Fruit fly (Drosophila melanogaster) whole organism, embryonic: Measurements from ENCODE around the gene Hsp83.

Experiments used
- Antp ChIP-seq: fragments of 200-800 bp; sonication (Bioruptor generic); optimal IDR thresholded peaks from 3 replicates; lab custom pipeline; 2016; ENCODE audit warnings: missing biosample characterization, missing genetic modification characterization
- CG10431 ChIP-seq: fragments of 200-800 bp; sonication (Bioruptor generic); optimal IDR thresholded peaks from 3 replicates; lab custom pipeline; 2018; ENCODE audit warnings: missing biosample characterization, mild to moderate bottlenecking, missing genetic modification characterization
- CG10959 ChIP-seq: fragments of 200-800 bp; sonication (Bioruptor generic); IDR thresholded peaks from 2 replicates; pipeline ENCODE4 v1.3.6; 2022; ENCODE audit warnings: missing biosample characterization, missing genetic modification characterization
- CG15479 ChIP-seq: fragments of 200-800 bp; sonication (Bioruptor generic); optimal IDR thresholded peaks from 3 replicates; lab custom pipeline; 2019; ENCODE audit warnings: missing biosample characterization, mild to moderate bottlenecking, missing genetic modification characterization, moderate library complexity
- CG15514 ChIP-seq: fragments of 200-800 bp; sonication (Bioruptor generic); optimal IDR thresholded peaks from 3 replicates; lab custom pipeline; 2017; ENCODE audit warnings: missing biosample characterization, missing genetic modification characterization, mild to moderate bottlenecking, moderate library complexity, missing genetic modification reagents
- CG1603 ChIP-seq: fragments of 200-800 bp; sonication (Bioruptor generic); optimal IDR thresholded peaks from 2 replicates; lab custom pipeline; 2019; ENCODE audit warnings: missing biosample characterization, mild to moderate bottlenecking, missing genetic modification characterization, moderate library complexity
- CG17328 ChIP-seq: fragments of 200-800 bp; sonication (Bioruptor generic); IDR thresholded peaks from 2 replicates; pipeline ENCODE4 v1.3.6; 2022; ENCODE audit warnings: missing biosample characterization, missing genetic modification characterization
- CG18262 ChIP-seq: fragments of 200-800 bp; optimal IDR thresholded peaks from 3 replicates; lab custom pipeline; 2019; ENCODE audit warnings: missing biosample characterization, mild to moderate bottlenecking, missing genetic modification characterization, moderate library complexity
- CG18599 ChIP-seq: fragments of 200-800 bp; sonication (Bioruptor generic); optimal IDR thresholded peaks from 3 replicates; lab custom pipeline; 2017; ENCODE audit warnings: missing biosample characterization, missing genetic modification characterization, mild to moderate bottlenecking, moderate library complexity, missing genetic modification reagents
- CG18619 ChIP-seq: fragments of 200-800 bp; sonication (Bioruptor generic); optimal IDR thresholded peaks from 3 replicates; lab custom pipeline; 2017; ENCODE audit warnings: missing biosample characterization, mild to moderate bottlenecking, missing genetic modification characterization
- CG30020 ChIP-seq: fragments of 200-800 bp; optimal IDR thresholded peaks from 2 replicates; lab custom pipeline; 2019; ENCODE audit warnings: missing biosample characterization, mild to moderate bottlenecking, missing genetic modification characterization, moderate library complexity
- CG3281 ChIP-seq: fragments of 200-800 bp; sonication (Bioruptor generic); optimal IDR thresholded peaks from 3 replicates; lab custom pipeline; 2017; ENCODE audit warnings: missing biosample characterization, mild to moderate bottlenecking, missing genetic modification characterization
- CG4360 ChIP-seq: fragments of 200-800 bp; sonication (Bioruptor generic); IDR thresholded peaks from 2 replicates; pipeline ENCODE4 v1.3.6; 2022; ENCODE audit warnings: missing biosample characterization, missing genetic modification characterization
- CG4404 ChIP-seq: fragments of 200-800 bp; sonication (Bioruptor generic); IDR thresholded peaks from 2 replicates; pipeline ENCODE4 v1.3.6; 2022; ENCODE audit warnings: missing biosample characterization, missing genetic modification characterization
- CG4730 ChIP-seq: fragments of 200-800 bp; sonication (Bioruptor generic); IDR thresholded peaks from 2 replicates; pipeline ENCODE4 v1.3.6; 2022; ENCODE audit warnings: missing biosample characterization, missing genetic modification characterization
- CG6254 ChIP-seq: fragments of 200-800 bp; sonication (Bioruptor generic); optimal IDR thresholded peaks from 3 replicates; lab custom pipeline; 2017; ENCODE audit warnings: mild to moderate bottlenecking, missing biosample characterization, missing genetic modification reagents, missing genetic modification characterization
- CG8944 ChIP-seq: fragments of 200-800 bp; sonication (Bioruptor generic); optimal IDR thresholded peaks from 3 replicates; lab custom pipeline; 2016; ENCODE audit warnings: missing biosample characterization, missing genetic modification characterization
- CG9817 ChIP-seq: fragments of 200-800 bp; sonication (Bioruptor generic); optimal IDR thresholded peaks from 2 replicates; lab custom pipeline; 2018; ENCODE audit warnings: missing biosample characterization, mild to moderate bottlenecking, missing genetic modification characterization, moderate library complexity
- Gsc ChIP-seq: fragments of 200-800 bp; sonication (Bioruptor generic); IDR thresholded peaks from 2 replicates; pipeline ENCODE4 v1.3.6; 2022; ENCODE audit warnings: missing biosample characterization, missing genetic modification characterization
- Hey ChIP-seq: fragments of 200-800 bp; sonication (Bioruptor generic); optimal IDR thresholded peaks from 3 replicates; lab custom pipeline; 2018; ENCODE audit warnings: missing biosample characterization, mild to moderate bottlenecking, missing genetic modification characterization
- Hr3 ChIP-seq: fragments of 200-800 bp; sonication (Bioruptor generic); optimal IDR thresholded peaks from 3 replicates; lab custom pipeline; 2016; ENCODE audit warnings: missing biosample characterization, missing genetic modification characterization
- Jarid2 ChIP-seq: fragments of 200-800 bp; sonication (Bioruptor generic); optimal IDR thresholded peaks from 3 replicates; lab custom pipeline; 2017; ENCODE audit warnings: mild to moderate bottlenecking, missing biosample characterization, missing genetic modification reagents, missing genetic modification characterization
- NC2α ChIP-seq: fragments of 200-800 bp; sonication (Bioruptor generic); optimal IDR thresholded peaks from 2 replicates; lab custom pipeline; 2016; ENCODE audit warnings: missing biosample characterization, missing genetic modification characterization
- NFAT ChIP-seq: fragments of 200-800 bp; sonication (Bioruptor generic); IDR thresholded peaks from 2 replicates; pipeline ENCODE4 v1.3.6; 2022; ENCODE audit warnings: missing biosample characterization, missing genetic modification characterization
- Neu2 ChIP-seq: fragments of 200-800 bp; sonication (Bioruptor generic); optimal IDR thresholded peaks from 3 replicates; lab custom pipeline; 2016; ENCODE audit warnings: missing biosample characterization, missing genetic modification characterization, borderline replicate concordance
- Oaz ChIP-seq: fragments of 200-800 bp; sonication (Bioruptor generic); IDR thresholded peaks from 2 replicates; pipeline ENCODE4 v1.3.6; 2022; ENCODE audit warnings: missing biosample characterization, missing genetic modification characterization
- Oli ChIP-seq: fragments of 200-800 bp; sonication (Bioruptor generic); optimal IDR thresholded peaks from 2 replicates; lab custom pipeline; 2018; ENCODE audit warnings: missing biosample characterization, mild to moderate bottlenecking, missing genetic modification characterization, moderate library complexity
- Optix ChIP-seq: fragments of 200-800 bp; sonication (Bioruptor generic); IDR thresholded peaks from 3 replicates; pipeline ENCODE4 v1.3.6; 2022; ENCODE audit warnings: missing biosample characterization, missing genetic modification characterization
- Vsx1 ChIP-seq: fragments of 200-800 bp; sonication (Bioruptor generic); optimal IDR thresholded peaks from 2 replicates; lab custom pipeline; 2017; ENCODE audit warnings: missing biosample characterization, mild to moderate bottlenecking, missing genetic modification characterization, missing genetic modification reagents
- abd-A ChIP-seq: fragments of 200-800 bp; sonication (Bioruptor generic); optimal IDR thresholded peaks from 3 replicates; lab custom pipeline; 2019; ENCODE audit warnings: missing biosample characterization, mild to moderate bottlenecking, missing genetic modification characterization, moderate library complexity
- al ChIP-seq: fragments of 200-800 bp; sonication (Bioruptor generic); IDR thresholded peaks from 2 replicates; pipeline ENCODE4 v1.3.6; 2022; ENCODE audit warnings: missing biosample characterization, missing genetic modification characterization
- ash1 ChIP-seq: fragments of 200-800 bp; sonication (Bioruptor generic); optimal IDR thresholded peaks from 2 replicates; lab custom pipeline; 2018; ENCODE audit warnings: missing biosample characterization, mild to moderate bottlenecking, missing genetic modification characterization
- bcd ChIP-seq: fragments of 200-800 bp; sonication (Bioruptor generic); optimal IDR thresholded peaks from 2 replicates; lab custom pipeline; 2017; ENCODE audit warnings: missing biosample characterization, mild to moderate bottlenecking, missing genetic modification characterization
- bowl ChIP-seq: fragments of 200-800 bp; sonication (Bioruptor generic); IDR thresholded peaks from 2 replicates; pipeline ENCODE4 v1.3.6; 2022; ENCODE audit warnings: missing biosample characterization, missing genetic modification characterization
- cwo ChIP-seq: fragments of 200-800 bp; sonication (Bioruptor generic); optimal IDR thresholded peaks from 3 replicates; lab custom pipeline; 2017; ENCODE audit warnings: missing biosample characterization, missing genetic modification characterization, mild to moderate bottlenecking, moderate library complexity, missing genetic modification reagents
- dmrt99B ChIP-seq: fragments of 200-800 bp; sonication (Bioruptor generic); optimal IDR thresholded peaks from 2 replicates; lab custom pipeline; 2018; ENCODE audit warnings: missing biosample characterization, mild to moderate bottlenecking, missing genetic modification characterization, moderate library complexity
- en ChIP-seq: fragments of 200-800 bp; sonication (Bioruptor generic); optimal IDR thresholded peaks from 2 replicates; lab custom pipeline; 2016; ENCODE audit warnings: missing biosample characterization, missing genetic modification characterization
- esg ChIP-seq: fragments of 200-800 bp; sonication (Bioruptor generic); conservative IDR thresholded peaks from 2 replicates; pipeline ENCODE4 v1.3.6; 2022; ENCODE audit warnings: missing biosample characterization, missing genetic modification characterization
- fu2 ChIP-seq: fragments of 200-800 bp; sonication (Bioruptor generic); optimal IDR thresholded peaks from 2 replicates; lab custom pipeline; 2016; ENCODE audit warnings: missing biosample characterization, missing genetic modification characterization
- gt ChIP-seq: fragments of 200-800 bp; sonication (Bioruptor generic); IDR thresholded peaks from 2 replicates; pipeline ENCODE4 v1.3.6; 2022; ENCODE audit warnings: missing biosample characterization, missing genetic modification characterization
- hkb ChIP-seq, 2 experiments: fragments of 200-800 bp in 1 of 2; fragments of >200 bp in 1 of 2; sonication (Bioruptor generic) in 1 of 2; IDR thresholded peaks in 1 of 2; optimal IDR thresholded peaks in 1 of 2; 2 replicates each; pipeline versions ENCODE4 v1.3.6 to Lab custom; 2017 to 2022; ENCODE audit warnings: missing biosample characterization in 1 of 2, missing genetic modification characterization in 1 of 2
- hth ChIP-seq: fragments of >200 bp; optimal IDR thresholded peaks from 2 replicates; lab custom pipeline; 2017; ENCODE audit warnings: inconsistent platforms
- ken ChIP-seq: fragments of 200-800 bp; sonication (Bioruptor generic); IDR thresholded peaks from 3 replicates; pipeline ENCODE4 v1.3.6; 2022; ENCODE audit warnings: missing biosample characterization, missing genetic modification characterization
- nau ChIP-seq: fragments of 200-800 bp; sonication (Bioruptor generic); optimal IDR thresholded peaks from 3 replicates; lab custom pipeline; 2017; ENCODE audit warnings: missing biosample characterization, mild to moderate bottlenecking, missing genetic modification characterization, missing genetic modification reagents
- nerfin-1 ChIP-seq: fragments of 200-800 bp; sonication (Bioruptor generic); optimal IDR thresholded peaks from 3 replicates; lab custom pipeline; 2019; ENCODE audit warnings: missing biosample characterization, mild to moderate bottlenecking, missing genetic modification characterization, moderate library complexity
- oc ChIP-seq: fragments of 200-800 bp; sonication (Bioruptor generic); optimal IDR thresholded peaks from 2 replicates; lab custom pipeline; 2018; ENCODE audit warnings: missing biosample characterization, mild to moderate bottlenecking, missing genetic modification characterization, moderate library complexity
- org-1 ChIP-seq: fragments of 200-800 bp; sonication (Bioruptor generic); optimal IDR thresholded peaks from 2 replicates; lab custom pipeline; 2017; ENCODE audit warnings: missing biosample characterization, missing genetic modification characterization
- otp ChIP-seq: fragments of 200-800 bp; sonication (Bioruptor generic); IDR thresholded peaks from 3 replicates; pipeline ENCODE4, ENCODE4 v1.3.6; 2022; ENCODE audit warnings: missing biosample characterization, missing genetic modification characterization
- pb ChIP-seq: fragments of 200-800 bp; sonication (Bioruptor generic); optimal IDR thresholded peaks from 3 replicates; lab custom pipeline; 2016; ENCODE audit warnings: missing biosample characterization, missing genetic modification characterization
- sens ChIP-seq: fragments of 200-800 bp; sonication (Bioruptor generic); peaks from one replicate; lab custom pipeline; 2016; ENCODE audit warnings: missing biosample characterization, missing genetic modification characterization
- tna ChIP-seq: fragments of 200-800 bp; sonication (Bioruptor generic); IDR thresholded peaks from 2 replicates; pipeline ENCODE4 v1.3.6; 2022; ENCODE audit warnings: missing biosample characterization, missing genetic modification characterization; ENCODE audit not compliant: partially characterized antibody
- toy ChIP-seq: fragments of 200-800 bp; sonication (Bioruptor generic); IDR thresholded peaks from 2 replicates; pipeline ENCODE4 v1.3.6; 2022; ENCODE audit warnings: missing biosample characterization, missing genetic modification characterization

Gene Hsp83

DNA sequence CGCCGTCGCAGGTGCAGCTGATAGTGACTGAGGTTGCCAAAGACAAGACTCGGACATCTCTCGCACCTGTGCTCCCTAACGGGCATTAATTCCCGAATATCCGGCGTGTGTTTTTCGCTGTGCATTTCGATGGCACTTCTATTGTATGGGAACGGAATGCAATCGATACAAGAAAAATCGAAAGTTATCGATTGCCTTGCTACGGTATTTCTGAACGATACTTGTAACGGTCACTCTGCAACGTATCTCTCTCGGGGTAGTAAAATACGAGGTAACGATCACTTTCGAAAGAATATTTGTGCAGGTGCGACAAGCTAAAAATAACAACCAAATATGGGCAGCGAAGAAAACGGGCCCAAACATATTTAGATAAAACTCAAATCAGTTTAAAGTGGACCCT, 27.8 kb upstream of the Hsp83 start, which contains the start of gene CG32280 (continued):
- peak; percentile 35 for TF ChIP-seq Antp (GFP tag; lab: Kevin White, UChicago)
- no peak for TF ChIP-seq Hr3 (GFP tag; lab: Kevin White, UChicago)
- TF ChIP-seq bcd, result no peak
- TF ChIP-seq pb (GFP tag; lab: Kevin White, UChicago), result peak; percentile 7
- no peak for TF ChIP-seq CG4404 (GFP tag; lab: Robert Waterston, UW)
- no peak for TF ChIP-seq en (GFP tag; lab: Kevin White, UChicago)
- peak; percentile 31 for TF ChIP-seq CG30020
- no peak for TF ChIP-seq CG18619 (GFP tag; lab: Kevin White, UChicago)
- TF ChIP-seq cwo (GFP tag; lab: Kevin White, UChicago), result no peak
- no peak for TF ChIP-seq CG4360 (GFP tag; lab: Robert Waterston, UW)
- TF ChIP-seq CG1603 (tag; lab: Kevin White, UChicago), result peak; percentile 68
- no peak for TF ChIP-seq Optix (GFP tag; lab: Robert Waterston, UW)
- TF ChIP-seq CG10431 (GFP tag; lab: Kevin White, UChicago), result no peak
- TF ChIP-seq CG6254 (GFP tag; lab: Kevin White, UChicago), result no peak
- no peak for TF ChIP-seq CG15479 (GFP tag; lab: Kevin White, UChicago)
- no peak for TF ChIP-seq NC2α
- no peak for TF ChIP-seq Vsx1 (GFP tag; lab: Kevin White, UChicago)
- no peak for TF ChIP-seq abd-A
- TF ChIP-seq toy (GFP tag; lab: Robert Waterston, UW), result no peak
- peak; percentile 85 for TF ChIP-seq tna (GFP tag; lab: Robert Waterston, UW)
- TF ChIP-seq ash1 (GFP tag; lab: Kevin White, UChicago), result no peak
- peak; percentile 58 for TF ChIP-seq nerfin-1
- TF ChIP-seq Gsc (GFP tag; lab: Robert Waterston, UW), result no peak
- TF ChIP-seq hkb (optimal IDR thresholded peaks at IDR 0.05; lab: Kevin White, UChicago), result no peak
- no peak for TF ChIP-seq hkb (GFP tag; IDR thresholded peaks at IDR 0.05; lab: Robert Waterston, UW)
- no peak for TF ChIP-seq al (GFP tag; lab: Robert Waterston, UW)
- TF ChIP-seq CG8944 (GFP tag; lab: Kevin White, UChicago), result no peak
- no peak for TF ChIP-seq CG18262 (tag; lab: Kevin White, UChicago)
- no peak for TF ChIP-seq Hey (tag; lab: Kevin White, UChicago)
- TF ChIP-seq gt (GFP tag; lab: Robert Waterston, UW), result no peak
- no peak for TF ChIP-seq nau
- TF ChIP-seq ken (GFP tag; lab: Robert Waterston, UW), result no peak
- no peak for TF ChIP-seq CG17328 (GFP tag; lab: Robert Waterston, UW)
- TF ChIP-seq CG3281 (GFP tag; lab: Kevin White, UChicago), result peak; percentile 24
- no peak for TF ChIP-seq esg (GFP tag; lab: Robert Waterston, UW)
- TF ChIP-seq hth (lab: Kevin White, UChicago), result no peak
- TF ChIP-seq fu2, result no peak
- no peak for TF ChIP-seq otp (GFP tag; lab: Robert Waterston, UW)
- TF ChIP-seq Neu2 (GFP tag; lab: Kevin White, UChicago), result no peak
- no peak for TF ChIP-seq CG10959 (GFP tag; lab: Robert Waterston, UW)
- TF ChIP-seq sens (GFP tag; lab: Kevin White, UChicago), result peak; percentile 91
- peak; percentile 72 for TF ChIP-seq CG15514
- no peak for TF ChIP-seq CG18599 (GFP tag; lab: Kevin White, UChicago)
- TF ChIP-seq NFAT (GFP tag; lab: Robert Waterston, UW), result peak; percentile 40; the same call in 1 of the 2 replicates
- TF ChIP-seq CG9817 (tag; lab: Kevin White, UChicago), result no peak
- no peak for TF ChIP-seq bowl (GFP tag; lab: Robert Waterston, UW)
- no peak for TF ChIP-seq oc (tag; lab: Kevin White, UChicago)
- no peak for TF ChIP-seq org-1 (GFP tag; lab: Kevin White, UChicago)
- TF ChIP-seq Oli (tag; lab: Kevin White, UChicago), result no peak
- no peak for TF ChIP-seq Oaz (GFP tag; lab: Robert Waterston, UW)
- no peak for TF ChIP-seq dmrt99B (tag; lab: Kevin White, UChicago)
- TF ChIP-seq CG4730 (GFP tag; lab: Robert Waterston, UW), result no peak
- no peak for TF ChIP-seq Jarid2 (GFP tag; lab: Kevin White, UChicago)
